Worm (Caenorhabditis elegans): ENCODE measurements around the gene ins-10.

DNA sequence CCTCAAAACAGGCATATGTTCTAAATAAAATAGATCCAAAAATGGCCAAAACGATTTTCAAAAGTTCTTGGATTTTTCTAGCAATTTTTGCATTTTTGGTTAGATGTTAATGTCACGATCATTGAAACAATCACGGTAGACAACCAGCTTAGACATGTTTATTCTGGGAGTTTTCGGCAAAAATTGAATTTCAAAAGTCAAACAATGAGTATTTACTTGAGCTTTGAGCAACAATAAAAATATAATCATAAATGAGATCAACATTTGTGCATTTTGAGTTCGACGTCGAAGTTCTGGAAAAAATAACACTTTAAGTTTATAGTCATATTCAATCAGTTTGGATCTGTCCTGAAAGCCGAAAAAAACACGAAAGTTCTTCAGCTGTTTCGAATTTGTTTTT, 7.6 kb upstream of the ins-10 start, which contains the start of gene T08G5.2:
- TF ChIP-seq sea-2 (GFP tag; optimal IDR thresholded peaks at IDR 0.05) (no peak), ceh-28 (tag; optimal IDR thresholded peaks at IDR 0.05) (no peak), nhr-12 (tag; optimal IDR thresholded peaks at IDR 0.05) (no peak), nhr-11 (tag; optimal IDR thresholded peaks at IDR 0.05) (no peak), ztf-4 (tag; optimal IDR thresholded peaks at IDR 0.05) (no peak), nhr-28 (tag; optimal IDR thresholded peaks at IDR 0.05) (no peak), snpc-4 (tag; optimal IDR thresholded peaks at IDR 0.05) (no peak), ZK546.5 (tag; optimal IDR thresholded peaks at IDR 0.05) (no peak), pqm-1 (tag; optimal IDR thresholded peaks at IDR 0.05) (no peak), zag-1 (tag; optimal IDR thresholded peaks at IDR 0.05) (no peak), pha-4 (tag; optimal IDR thresholded peaks at IDR 0.05) (no peak), elt-2 (tag; optimal IDR thresholded peaks at IDR 0.05) (no peak)

Data from whole organism, L3 larva.